Worm (Caenorhabditis elegans): ENCODE data around the gene Y47D7A.18.

ce11 chrV:4387916-4388315 lies 28.7 kb downstream of the Y47D7A.18 start:
- no peak for TF ChIP-seq ztf-7 (tag; optimal IDR thresholded peaks at IDR 0.05)
- TF ChIP-seq zfp-3 (GFP tag; conservative IDR thresholded peaks at IDR 0.05): no peak
- no peak for TF ChIP-seq zag-1 (tag; optimal IDR thresholded peaks at IDR 0.05)
- TF ChIP-seq Y5F2A.4 (GFP tag; optimal IDR thresholded peaks at IDR 0.05): no peak
- TF ChIP-seq fos-1 (tag; optimal IDR thresholded peaks at IDR 0.05): no peak
- TF ChIP-seq ztf-11 (tag; optimal IDR thresholded peaks at IDR 0.05): no peak
- TF ChIP-seq nhr-237 (tag; optimal IDR thresholded peaks at IDR 0.05): no peak
- no peak for TF ChIP-seq snpc-1.2 (GFP tag; IDR thresholded peaks at IDR 0.05)
- no peak for TF ChIP-seq snpc-4 (tag; optimal IDR thresholded peaks at IDR 0.05)
- TF ChIP-seq dve-1 (tag; optimal IDR thresholded peaks at IDR 0.05; ENCODE audit: insufficient read depth): no peak
- no peak for TF ChIP-seq lin-15B (tag; optimal IDR thresholded peaks at IDR 0.05)
- no peak for TF ChIP-seq gei-8 (GFP tag; optimal IDR thresholded peaks at IDR 0.05)
